Fruit fly (Drosophila melanogaster): ENCODE results near the gene CG1486.
A peak's percentile ranks its signal among the peaks of the same experiment; 100 is the strongest.

CG1486 gene

DNA sequence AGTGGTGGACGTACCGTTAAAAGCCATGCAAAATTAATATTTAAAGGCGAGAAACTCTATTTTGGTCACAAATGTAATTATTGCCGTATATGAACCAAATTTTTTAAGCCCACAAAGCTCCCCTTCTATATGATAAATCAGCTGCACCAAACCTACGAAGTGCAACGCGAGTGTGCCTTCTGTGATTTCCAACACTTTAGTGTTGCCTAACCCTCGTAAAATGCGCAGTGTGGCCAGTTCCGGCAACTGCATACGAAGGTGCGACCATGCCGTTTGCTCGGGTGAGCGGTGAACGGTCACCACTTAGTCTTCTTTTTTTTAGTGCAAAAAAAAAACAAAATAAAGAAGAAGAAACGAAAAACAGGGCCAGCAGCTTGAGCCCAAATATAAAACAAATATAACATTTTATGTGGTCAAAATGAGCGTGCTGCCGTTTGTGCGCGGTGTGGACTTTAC is 15.7 kb downstream of the CG1486 start, which contains the start of the genes tty and fliI:
TSS of gene tty (minus strand) at position 201 of the 456 bp plus-strand sequence.
TSS of gene fliI (plus strand) at position 266 of the 456 bp plus-strand sequence.
- TF ChIP-seq CG5204 (GFP tag; optimal IDR thresholded peaks at IDR 0.05) (peak; percentile 65), Clk (GFP tag; optimal IDR thresholded peaks at IDR 0.05) (peak; percentile 48), CG11617 (GFP tag; optimal IDR thresholded peaks at IDR 0.05) (peak; percentile 85), CG1620 (GFP tag; optimal IDR thresholded peaks at IDR 0.05) (peak; percentile 85), Crg-1 (GFP tag; optimal IDR thresholded peaks at IDR 0.05) (peak; percentile 70), cic (GFP tag; optimal IDR thresholded peaks at IDR 0.05) (peak; percentile 58), tj (GFP tag; optimal IDR thresholded peaks at IDR 0.05) (peak; percentile 77), Mnt (GFP tag; optimal IDR thresholded peaks at IDR 0.05) (peak; percentile 88), cnc (optimal IDR thresholded peaks at IDR 0.05) (no peak), pad (GFP tag; optimal IDR thresholded peaks at IDR 0.05) (peak; percentile 74), toe (GFP tag; optimal IDR thresholded peaks at IDR 0.05) (peak; percentile 67), CG14711 (tag; optimal IDR thresholded peaks at IDR 0.05) (peak; percentile 96), bab1 (GFP tag; optimal IDR thresholded peaks at IDR 0.05) (peak; percentile 87), CG12768 (GFP tag; optimal IDR thresholded peaks at IDR 0.05) (peak; percentile 58), ovo (GFP tag; optimal IDR thresholded peaks at IDR 0.05) (peak; percentile 87), kay (GFP tag; ENCODE audit: borderline replicate concordance) (no peak), CG7045 (GFP tag; optimal IDR thresholded peaks at IDR 0.05) (peak; percentile 60), CG33017 (tag; optimal IDR thresholded peaks at IDR 0.05) (peak; percentile 49), Hr96 (GFP tag; optimal IDR thresholded peaks at IDR 0.05) (peak; percentile 87), CG7101 (tag; optimal IDR thresholded peaks at IDR 0.05) (peak; percentile 82)

DNA sequence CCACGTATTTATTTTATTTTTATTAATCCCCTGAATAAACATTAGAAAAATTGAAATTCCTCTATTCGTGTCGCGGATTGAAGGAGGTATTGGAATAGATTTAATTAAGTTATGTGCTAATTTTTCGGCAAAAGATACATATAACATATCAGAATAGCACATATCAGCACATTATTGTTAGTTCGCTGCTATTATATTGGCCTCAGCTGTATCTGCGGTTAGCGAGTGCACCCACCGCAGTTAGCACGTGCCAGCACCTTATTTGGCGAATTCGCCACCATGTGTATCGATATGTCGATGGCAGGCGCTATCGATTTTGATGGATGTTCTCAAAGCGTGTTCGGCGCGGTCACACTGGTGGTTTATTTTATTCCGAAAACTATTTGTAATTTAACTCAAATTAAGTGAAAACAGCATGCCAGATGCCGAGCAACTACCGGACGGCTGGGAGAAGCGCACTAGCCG is 21.2 kb downstream of the CG1486 start, which contains the start of gene dod:
TSS of gene dod (plus strand) at position 323 of the 465 bp plus-strand sequence.
- TF ChIP-seq cic (GFP tag; optimal IDR thresholded peaks at IDR 0.05) (no peak), CG11617 (GFP tag; optimal IDR thresholded peaks at IDR 0.05) (peak; percentile 40), ovo (GFP tag; optimal IDR thresholded peaks at IDR 0.05) (no peak), tj (GFP tag; optimal IDR thresholded peaks at IDR 0.05) (peak; percentile 45), CG5204 (GFP tag; optimal IDR thresholded peaks at IDR 0.05) (no peak), kay (GFP tag; ENCODE audit: borderline replicate concordance) (no peak), CG12768 (GFP tag; optimal IDR thresholded peaks at IDR 0.05) (no peak), CG33017 (tag; optimal IDR thresholded peaks at IDR 0.05) (peak; percentile 1), cnc (optimal IDR thresholded peaks at IDR 0.05) (no peak), CG7101 (tag; optimal IDR thresholded peaks at IDR 0.05) (peak; percentile 56), CG14711 (tag; optimal IDR thresholded peaks at IDR 0.05) (peak; percentile 41), bab1 (GFP tag; optimal IDR thresholded peaks at IDR 0.05) (peak; percentile 77), CG7045 (GFP tag; optimal IDR thresholded peaks at IDR 0.05) (peak; percentile 4), Clk (GFP tag; optimal IDR thresholded peaks at IDR 0.05) (no peak), Crg-1 (GFP tag; optimal IDR thresholded peaks at IDR 0.05) (no peak), toe (GFP tag; optimal IDR thresholded peaks at IDR 0.05) (peak; percentile 2), pad (GFP tag; optimal IDR thresholded peaks at IDR 0.05) (peak; percentile 35), Hr96 (GFP tag; optimal IDR thresholded peaks at IDR 0.05) (no peak), Mnt (GFP tag; optimal IDR thresholded peaks at IDR 0.05) (peak; percentile 94), CG1620 (GFP tag; optimal IDR thresholded peaks at IDR 0.05) (peak; percentile 58)

DNA sequence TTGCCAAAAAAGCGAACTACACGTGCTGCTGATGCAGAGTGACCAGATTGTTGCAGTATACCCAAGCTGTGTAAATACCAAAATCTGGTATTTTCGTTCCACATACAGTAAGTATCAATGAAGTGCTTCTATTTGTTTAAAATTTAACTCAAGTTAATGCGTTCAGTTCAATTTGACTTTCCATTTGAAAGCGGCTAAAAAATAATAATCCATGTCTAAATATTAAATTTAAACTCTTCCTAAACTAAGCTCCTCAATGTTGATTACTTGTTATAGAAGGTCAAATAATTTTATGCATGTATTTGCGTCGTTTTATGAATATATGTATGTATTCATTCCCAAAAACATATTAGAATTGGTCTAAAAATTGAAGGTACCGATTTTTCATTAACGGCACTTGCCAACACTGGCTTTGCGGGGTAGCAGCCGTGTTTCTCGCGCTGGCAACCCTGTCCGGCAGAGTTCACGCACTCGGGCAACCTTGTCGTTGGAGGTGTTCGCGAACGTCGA is 26.0 kb downstream of the CG1486 start, which contains the start of the genes peng and sol:
TSS of gene peng (minus strand) at position 44 of the 510 bp plus-strand sequence.
TSS of gene sol (plus strand) at position 481 of the 510 bp plus-strand sequence.
- TF ChIP-seq ovo (GFP tag; optimal IDR thresholded peaks at IDR 0.05) (peak; percentile 29), cic (GFP tag; optimal IDR thresholded peaks at IDR 0.05) (no peak), CG11617 (GFP tag; optimal IDR thresholded peaks at IDR 0.05) (peak; percentile 80), CG7101 (tag; optimal IDR thresholded peaks at IDR 0.05) (peak; percentile 79), CG12768 (GFP tag; optimal IDR thresholded peaks at IDR 0.05) (no peak), tj (GFP tag; optimal IDR thresholded peaks at IDR 0.05) (peak; percentile 46), Hr96 (GFP tag; optimal IDR thresholded peaks at IDR 0.05) (no peak), kay (GFP tag; ENCODE audit: borderline replicate concordance) (no peak), bab1 (GFP tag; optimal IDR thresholded peaks at IDR 0.05) (peak; percentile 68), CG7045 (GFP tag; optimal IDR thresholded peaks at IDR 0.05) (no peak), CG33017 (tag; optimal IDR thresholded peaks at IDR 0.05) (peak; percentile 2), cnc (optimal IDR thresholded peaks at IDR 0.05) (no peak), toe (GFP tag; optimal IDR thresholded peaks at IDR 0.05) (peak; percentile 66), CG5204 (GFP tag; optimal IDR thresholded peaks at IDR 0.05) (no peak), Mnt (GFP tag; optimal IDR thresholded peaks at IDR 0.05) (peak; percentile 98), CG14711 (tag; optimal IDR thresholded peaks at IDR 0.05) (peak; percentile 97), pad (GFP tag; optimal IDR thresholded peaks at IDR 0.05) (peak; percentile 72), Clk (GFP tag; optimal IDR thresholded peaks at IDR 0.05) (peak; percentile 26), CG1620 (GFP tag; optimal IDR thresholded peaks at IDR 0.05) (peak; percentile 79), Crg-1 (GFP tag; optimal IDR thresholded peaks at IDR 0.05) (peak; percentile 80)

dm6 chrX:21351210-21351824 is 27.5 kb downstream of the CG1486 start:
- TF ChIP-seq pad (GFP tag; optimal IDR thresholded peaks at IDR 0.05) (no peak), CG5204 (GFP tag; optimal IDR thresholded peaks at IDR 0.05) (no peak)

- no peak for TF ChIP-seq Mnt (GFP tag; optimal IDR thresholded peaks at IDR 0.05)
- TF ChIP-seq ovo (GFP tag; optimal IDR thresholded peaks at IDR 0.05): no peak
- TF ChIP-seq CG7101 (tag; optimal IDR thresholded peaks at IDR 0.05): no peak
- TF ChIP-seq Hr96 (GFP tag; optimal IDR thresholded peaks at IDR 0.05): no peak
- no peak for TF ChIP-seq toe (GFP tag; optimal IDR thresholded peaks at IDR 0.05)
- peak; percentile 69 for TF ChIP-seq cic (GFP tag; optimal IDR thresholded peaks at IDR 0.05)
- no peak for TF ChIP-seq pad (GFP tag; optimal IDR thresholded peaks at IDR 0.05)
- TF ChIP-seq CG12768 (GFP tag; optimal IDR thresholded peaks at IDR 0.05): no peak
These were observed 29.7 kb downstream of the CG1486 start for dm6 chrX:21353541-21353940.

Data from whole organism, adult.